Worm (Caenorhabditis elegans) whole organism, L3 larva: ENCODE measurements around the gene cyn-9.
A peak's percentile ranks its signal among the peaks of the same experiment; 100 is the strongest.

Experiments used
- R02D3.7 ChIP-seq: fragments of 150-350 bp; optimal IDR thresholded peaks from 2 replicates; lab custom pipeline; 2014; ENCODE audit warnings: missing biosample characterization, missing genetic modification characterization
- aly-2 ChIP-seq: fragments of 150-350 bp; optimal IDR thresholded peaks from 2 replicates; lab custom pipeline; 2014; ENCODE audit warnings: missing biosample characterization, missing genetic modification characterization
- elt-2 ChIP-seq: sonication (generic microtip); optimal IDR thresholded peaks from 2 replicates; lab custom pipeline; 2016; ENCODE audit warnings: missing genetic modification reagents, mild to moderate bottlenecking, missing genetic modification characterization, missing compliant biosample characterization
- eor-1 ChIP-seq, 2 experiments: fragments of 150-350 bp; optimal IDR thresholded peaks; 2 replicates each; lab custom pipeline; 2014 to 2018; ENCODE audit warnings: missing biosample characterization in 2 of 2, missing genetic modification characterization in 2 of 2
- fkh-10 ChIP-seq: sonication (generic microtip); optimal IDR thresholded peaks from 2 replicates; lab custom pipeline; 2017; ENCODE audit warnings: missing biosample characterization, missing genetic modification reagents, missing genetic modification characterization
- mdl-1 ChIP-seq: fragments of 150-350 bp; optimal IDR thresholded peaks from 2 replicates; lab custom pipeline; 2014; ENCODE audit warnings: missing biosample characterization, missing genetic modification characterization
- nhr-12 ChIP-seq: fragments of 150-350 bp; optimal IDR thresholded peaks from 2 replicates; lab custom pipeline; 2014; ENCODE audit warnings: missing biosample characterization, missing genetic modification characterization
- nhr-25 ChIP-seq: sonication (generic microtip); optimal IDR thresholded peaks from 2 replicates; lab custom pipeline; 2017; ENCODE audit warnings: missing biosample characterization, missing genetic modification characterization
- nhr-76 ChIP-seq: fragments of 150-350 bp; sonication (generic microtip); optimal IDR thresholded peaks from 5 replicates; lab custom pipeline; 2014; ENCODE audit warnings: missing biosample characterization, missing genetic modification characterization
- pha-4 ChIP-seq: fragments of 150-350 bp; optimal IDR thresholded peaks from 2 replicates; lab custom pipeline; 2014; ENCODE audit warnings: missing biosample characterization, missing genetic modification reagents, missing genetic modification characterization
- sea-2 ChIP-seq: fragments of 150-350 bp; sonication (generic microtip); optimal IDR thresholded peaks from 4 replicates; lab custom pipeline; 2014; ENCODE audit warnings: missing biosample characterization, missing genetic modification reagents, missing genetic modification characterization
- unc-39 ChIP-seq: sonication (generic microtip); optimal IDR thresholded peaks from 4 replicates; lab custom pipeline; 2017; ENCODE audit warnings: missing biosample characterization, missing genetic modification characterization
- zag-1 ChIP-seq: fragments of 150-350 bp; optimal IDR thresholded peaks from 2 replicates; lab custom pipeline; 2014; ENCODE audit warnings: missing biosample characterization, missing genetic modification characterization
- ztf-11 ChIP-seq: fragments of 150-350 bp; optimal IDR thresholded peaks from 2 replicates; lab custom pipeline; 2014; ENCODE audit warnings: missing biosample characterization, missing genetic modification characterization

ce11 chrIII:3677378-3677777, 22.1 kb downstream of the cyn-9 start:
- TF ChIP-seq fkh-10 (GFP tag; lab: Kevin White, UChicago), result peak; percentile 82
- TF ChIP-seq nhr-76 (tag; lab: Kevin White, UChicago), result no peak
- TF ChIP-seq elt-2 (tag; lab: Kevin White, UChicago), result no peak
- TF ChIP-seq sea-2 (GFP tag; lab: Kevin White, UChicago), result peak; percentile 18
- no peak for TF ChIP-seq eor-1 (tag; optimal IDR thresholded peaks at IDR 0.05; lab: Kevin White, UChicago)
- no peak for TF ChIP-seq unc-39
- TF ChIP-seq pha-4 (tag; lab: Kevin White, UChicago), result peak; percentile 63
- TF ChIP-seq R02D3.7 (tag; lab: Kevin White, UChicago), result no peak
- TF ChIP-seq aly-2 (tag; lab: Kevin White, UChicago), result no peak
- no peak for TF ChIP-seq zag-1 (tag; lab: Kevin White, UChicago)
- no peak for TF ChIP-seq mdl-1 (tag; lab: Kevin White, UChicago)
- TF ChIP-seq nhr-12 (tag; lab: Kevin White, UChicago), result no peak
- no peak for TF ChIP-seq nhr-25 (tag; lab: Kevin White, UChicago)
- TF ChIP-seq ztf-11 (tag; lab: Kevin White, UChicago), result no peak
